Worm (Caenorhabditis elegans) whole organism, L1 larva: Measurements from ENCODE around the gene T13C5.10.

Experiments used
- blmp-1 ChIP-seq: fragments of 150-350 bp; optimal IDR thresholded peaks from 2 replicates; lab custom pipeline; 2014; ENCODE audit warnings: missing biosample characterization, missing genetic modification characterization
- ceh-82 ChIP-seq, 3 experiments: fragments of 150-350 bp in 1 of 3; sonication (generic microtip) in 2 of 3; optimal IDR thresholded peaks; 2 replicates each; lab custom pipeline; 2014 to 2017; ENCODE audit warnings: missing biosample characterization in 3 of 3, missing genetic modification characterization in 3 of 3
- lin-15B ChIP-seq: fragments of 150-350 bp; sonication (generic microtip); optimal IDR thresholded peaks from 3 replicates; lab custom pipeline; 2014; ENCODE audit warnings: missing biosample characterization, missing genetic modification characterization
- lin-35 ChIP-seq, 2 experiments: fragments of 150-350 bp; optimal IDR thresholded peaks; 2 replicates each; lab custom pipeline; 2014; ENCODE audit warnings: missing biosample characterization in 2 of 2, missing genetic modification characterization in 2 of 2, missing genetic modification reagents in 2 of 2
- lin-39 ChIP-seq: fragments of 150-350 bp; optimal IDR thresholded peaks from 2 replicates; lab custom pipeline; 2014; ENCODE audit warnings: missing biosample characterization, missing genetic modification reagents, missing genetic modification characterization
- lsy-2 ChIP-seq, 2 experiments: fragments of 150-350 bp; optimal IDR thresholded peaks; 2 replicates each; lab custom pipeline; 2014; ENCODE audit warnings: missing biosample characterization in 2 of 2, missing genetic modification characterization in 2 of 2
- mep-1 ChIP-seq: fragments of 150-350 bp; optimal IDR thresholded peaks from 2 replicates; lab custom pipeline; 2014; ENCODE audit warnings: missing biosample characterization, missing genetic modification characterization
- nhr-11 ChIP-seq: fragments of 150-350 bp; optimal IDR thresholded peaks from 2 replicates; lab custom pipeline; 2014; ENCODE audit warnings: missing biosample characterization, missing genetic modification characterization
- nhr-77 ChIP-seq: fragments of 150-350 bp; optimal IDR thresholded peaks from 2 replicates; lab custom pipeline; 2014; ENCODE audit warnings: missing biosample characterization, missing genetic modification characterization

DNA sequence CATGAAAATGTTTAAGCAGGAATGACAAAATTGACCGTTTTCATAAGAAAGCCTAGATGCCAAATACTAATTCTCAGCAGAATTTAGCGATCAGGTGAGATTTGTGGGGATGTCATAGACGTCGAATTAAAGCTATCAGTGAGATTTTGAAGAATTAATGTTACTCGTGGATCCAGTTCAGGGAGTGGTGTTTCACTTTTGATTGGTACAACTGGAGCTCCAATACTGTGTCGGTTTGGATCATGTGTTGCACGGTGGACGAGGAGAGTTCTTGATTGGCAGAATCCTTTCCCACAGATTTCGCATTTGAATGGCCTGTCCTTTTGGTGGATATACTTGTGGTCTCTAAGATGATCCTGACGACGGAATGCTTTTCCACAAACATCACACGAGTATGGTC, 28.4 kb upstream of the T13C5.10 start:
- TF ChIP-seq lin-39 (tag; lab: Kevin White, UChicago) (no peak), lsy-2 (tag; optimal IDR thresholded peaks at IDR 0.05; lab: Kevin White, UChicago) (no peak), mep-1 (tag; lab: Kevin White, UChicago) (no peak), nhr-11 (tag; lab: Kevin White, UChicago) (no peak), lin-15B (no peak), ceh-82 (tag; optimal IDR thresholded peaks at IDR 0.05; lab: Kevin White, UChicago) (no peak), lin-35 (GFP tag; optimal IDR thresholded peaks at IDR 0.05; lab: Kevin White, UChicago) (no peak), nhr-77 (tag; lab: Kevin White, UChicago) (no peak), blmp-1 (tag; lab: Kevin White, UChicago) (no peak)
